Worm (Caenorhabditis elegans): ENCODE measurements around the gene nlp-52.

ce11 chrIII:778771-779170, 17.2 kb downstream of the nlp-52 start, which contains the start of gene alh-11:
- TF ChIP-seq ztf-4 (tag; optimal IDR thresholded peaks at IDR 0.05) (no peak), elt-2 (tag; optimal IDR thresholded peaks at IDR 0.05) (no peak)
